Worm (Caenorhabditis elegans): ENCODE measurements around the gene clec-56.

DNA sequence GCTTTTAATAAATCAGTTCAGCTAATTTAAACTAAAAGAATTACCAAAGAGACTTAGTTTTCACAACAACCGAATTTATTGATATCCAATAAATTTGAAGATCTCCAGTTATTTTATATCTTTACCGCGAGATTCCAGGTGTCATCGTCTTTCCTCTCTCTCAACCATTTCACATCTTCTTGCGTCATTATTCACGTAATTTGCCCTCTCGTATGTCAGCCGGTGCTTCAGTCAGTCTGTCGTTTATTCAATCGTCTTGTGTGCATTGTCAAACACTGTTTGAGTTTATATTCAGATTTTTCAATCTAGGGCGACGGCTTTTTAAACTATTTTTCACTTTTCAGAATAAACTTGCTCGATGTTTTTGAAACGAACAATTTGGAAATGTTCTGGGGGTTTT is 36.8 kb upstream of the clec-56 start:
- TF ChIP-seq scrt-1 (GFP tag; IDR thresholded peaks at IDR 0.05), result no peak
- no peak for TF ChIP-seq ceh-36 (tag; optimal IDR thresholded peaks at IDR 0.05)

All from whole organism, early embryonic.